Fruit fly (Drosophila melanogaster) whole organism, embryonic: ENCODE measurements around the gene Nf-YC.
A peak's percentile ranks its signal among the peaks of the same experiment; 100 is the strongest.

Experiments used
- Abd-B ChIP-seq: fragments of 200-800 bp; sonication (Bioruptor generic); optimal IDR thresholded peaks from 2 replicates; lab custom pipeline; 2018; ENCODE audit warnings: missing biosample characterization, mild to moderate bottlenecking, missing genetic modification characterization, moderate library complexity
- Aef1 ChIP-seq: fragments of 200-800 bp; sonication (Bioruptor generic); IDR thresholded peaks from 3 replicates; pipeline ENCODE4 v1.3.6; 2022; ENCODE audit warnings: missing biosample characterization, missing genetic modification characterization
- C15 ChIP-seq: fragments of 200-800 bp; sonication (Bioruptor generic); IDR thresholded peaks from 3 replicates; pipeline ENCODE4 v1.3.6; 2022; ENCODE audit warnings: missing biosample characterization, missing genetic modification characterization
- CG11247 ChIP-seq: fragments of 200-800 bp; sonication (Bioruptor generic); IDR thresholded peaks from 2 replicates; pipeline ENCODE4 v1.3.6; 2022; ENCODE audit warnings: missing biosample characterization, missing genetic modification characterization
- CG11456 ChIP-seq: fragments of 200-800 bp; sonication (Bioruptor generic); IDR thresholded peaks from 3 replicates; pipeline ENCODE4 v1.3.6; 2022; ENCODE audit warnings: missing biosample characterization, missing genetic modification characterization
- CG11723 ChIP-seq: fragments of 200-800 bp; sonication (Bioruptor generic); optimal IDR thresholded peaks from 2 replicates; lab custom pipeline; 2017; ENCODE audit warnings: missing biosample characterization, mild to moderate bottlenecking, missing genetic modification characterization
- CG13894 ChIP-seq: fragments of 200-800 bp; sonication (Bioruptor generic); optimal IDR thresholded peaks from 3 replicates; lab custom pipeline; 2018; ENCODE audit warnings: missing biosample characterization, mild to moderate bottlenecking, missing genetic modification characterization, moderate library complexity
- CG1602 ChIP-seq: fragments of 200-800 bp; sonication (Bioruptor generic); optimal IDR thresholded peaks from 3 replicates; lab custom pipeline; 2016; ENCODE audit warnings: missing biosample characterization, missing genetic modification characterization
- CG32772 ChIP-seq: fragments of 200-800 bp; sonication (Bioruptor generic); IDR thresholded peaks from 2 replicates; pipeline ENCODE4 v1.3.6; 2022; ENCODE audit warnings: missing biosample characterization, missing genetic modification characterization
- CG33213 ChIP-seq: fragments of 200-800 bp; sonication (Bioruptor generic); optimal IDR thresholded peaks from 3 replicates; lab custom pipeline; 2016; ENCODE audit warnings: missing biosample characterization, missing genetic modification characterization
- CG33557 ChIP-seq: fragments of 200-800 bp; sonication (Bioruptor generic); optimal IDR thresholded peaks from 2 replicates; lab custom pipeline; 2019; ENCODE audit warnings: missing biosample characterization, mild to moderate bottlenecking, missing genetic modification characterization, moderate library complexity
- CG4282 ChIP-seq: fragments of 200-800 bp; sonication (Bioruptor generic); optimal IDR thresholded peaks from 2 replicates; lab custom pipeline; 2016; ENCODE audit warnings: missing biosample characterization, missing genetic modification characterization
- CG4820 ChIP-seq: fragments of 200-800 bp; sonication (Bioruptor generic); optimal IDR thresholded peaks from 3 replicates; lab custom pipeline; 2016; ENCODE audit warnings: missing biosample characterization, missing genetic modification characterization
- CG8944 ChIP-seq: fragments of 200-800 bp; sonication (Bioruptor generic); optimal IDR thresholded peaks from 3 replicates; lab custom pipeline; 2016; ENCODE audit warnings: missing biosample characterization, missing genetic modification characterization
- CG9609 ChIP-seq: fragments of 200-800 bp; sonication (Bioruptor generic); optimal IDR thresholded peaks from 3 replicates; lab custom pipeline; 2016; ENCODE audit warnings: missing biosample characterization, missing genetic modification characterization
- CG9797 ChIP-seq: fragments of 200-800 bp; sonication (Bioruptor generic); optimal IDR thresholded peaks from 3 replicates; lab custom pipeline; 2018; ENCODE audit warnings: missing biosample characterization, mild to moderate bottlenecking, missing genetic modification characterization
- Drgx ChIP-seq: fragments of 200-800 bp; sonication (Bioruptor generic); IDR thresholded peaks from 2 replicates; pipeline ENCODE4 v1.3.6; 2022; ENCODE audit warnings: missing biosample characterization, missing genetic modification characterization
- HmgD ChIP-seq: fragments of 200-800 bp; sonication (Bioruptor generic); optimal IDR thresholded peaks from 3 replicates; lab custom pipeline; 2016; ENCODE audit warnings: missing biosample characterization, missing genetic modification characterization
- Hmr ChIP-seq: fragments of 200-800 bp; sonication (Bioruptor generic); optimal IDR thresholded peaks from 3 replicates; lab custom pipeline; 2017; ENCODE audit warnings: mild to moderate bottlenecking, missing biosample characterization, missing genetic modification reagents, missing genetic modification characterization
- Hmx ChIP-seq: fragments of 200-800 bp; sonication (Bioruptor generic); optimal IDR thresholded peaks from 2 replicates; lab custom pipeline; 2016; ENCODE audit warnings: missing biosample characterization, missing genetic modification characterization
- MESR4 ChIP-seq: fragments of 200-800 bp; sonication (Bioruptor generic); optimal IDR thresholded peaks from 2 replicates; lab custom pipeline; 2018; ENCODE audit warnings: missing biosample characterization, mild to moderate bottlenecking, missing genetic modification characterization, moderate library complexity
- Rx ChIP-seq: fragments of 200-800 bp; sonication (Bioruptor generic); IDR thresholded peaks from 2 replicates; pipeline ENCODE4 v1.3.6; 2022; ENCODE audit warnings: missing biosample characterization, missing genetic modification characterization
- Sry-δ ChIP-seq: fragments of 200-800 bp; sonication (Bioruptor generic); optimal IDR thresholded peaks from 2 replicates; lab custom pipeline; 2016; ENCODE audit warnings: missing biosample characterization, missing genetic modification characterization
- Ssrp ChIP-seq: fragments of 200-800 bp; sonication (Bioruptor generic); optimal IDR thresholded peaks from 2 replicates; lab custom pipeline; 2018; ENCODE audit warnings: missing biosample characterization, mild to moderate bottlenecking, missing genetic modification characterization, moderate library complexity
- Stat92E ChIP-seq, 3 experiments: fragments of >200 bp in 2 of 3; fragments of 200-800 bp in 1 of 3; sonication (Bioruptor generic) in 1 of 3; optimal IDR thresholded peaks; 2 replicates each; lab custom pipeline; 2017 to 2019; ENCODE audit warnings: missing biosample characterization in 3 of 3, missing genetic modification characterization in 3 of 3, mild to moderate bottlenecking in 1 of 3, moderate library complexity in 1 of 3
- Vsx1 ChIP-seq: fragments of 200-800 bp; sonication (Bioruptor generic); optimal IDR thresholded peaks from 2 replicates; lab custom pipeline; 2017; ENCODE audit warnings: missing biosample characterization, mild to moderate bottlenecking, missing genetic modification characterization, missing genetic modification reagents
- aop ChIP-seq: fragments of 200-800 bp; sonication (Bioruptor generic); IDR thresholded peaks from 2 replicates; pipeline ENCODE4 v1.3.6; 2022; ENCODE audit warnings: missing biosample characterization, missing genetic modification characterization
- ap ChIP-seq: fragments of 200-800 bp; sonication (Bioruptor generic); IDR thresholded peaks from 2 replicates; pipeline ENCODE4 v1.3.6; 2022; ENCODE audit warnings: missing biosample characterization, missing genetic modification characterization
- az2 ChIP-seq: fragments of 200-800 bp; sonication (Bioruptor generic); optimal IDR thresholded peaks from 3 replicates; lab custom pipeline; 2016; ENCODE audit warnings: missing biosample characterization, missing genetic modification characterization
- esg ChIP-seq: fragments of 200-800 bp; sonication (Bioruptor generic); conservative IDR thresholded peaks from 2 replicates; pipeline ENCODE4 v1.3.6; 2022; ENCODE audit warnings: missing biosample characterization, missing genetic modification characterization
- fd64A ChIP-seq: fragments of 200-800 bp; sonication (Bioruptor generic); optimal IDR thresholded peaks from 3 replicates; lab custom pipeline; 2018; ENCODE audit warnings: missing biosample characterization, mild to moderate bottlenecking, missing genetic modification characterization
- gcm ChIP-seq: fragments of 200-800 bp; sonication (Bioruptor generic); optimal IDR thresholded peaks from 2 replicates; lab custom pipeline; 2019; ENCODE audit warnings: missing biosample characterization, mild to moderate bottlenecking, missing genetic modification characterization, moderate library complexity
- gcm2 ChIP-seq: fragments of 200-800 bp; sonication (Bioruptor generic); optimal IDR thresholded peaks from 2 replicates; lab custom pipeline; 2016; ENCODE audit warnings: missing biosample characterization, missing genetic modification characterization
- gro ChIP-seq: fragments of 200-800 bp; sonication (Bioruptor generic); optimal IDR thresholded peaks from 2 replicates; lab custom pipeline; 2016; ENCODE audit warnings: missing biosample characterization, missing genetic modification characterization
- jigr1 ChIP-seq: fragments of 200-800 bp; sonication (Bioruptor generic); IDR thresholded peaks from 3 replicates; pipeline ENCODE4 v1.3.6; 2022; ENCODE audit warnings: missing biosample characterization, missing genetic modification characterization
- jumu ChIP-seq: fragments of 200-800 bp; sonication (Bioruptor generic); optimal IDR thresholded peaks from 3 replicates; lab custom pipeline; 2016; ENCODE audit warnings: missing biosample characterization, missing genetic modification characterization
- mam ChIP-seq: fragments of 200-800 bp; sonication (Bioruptor generic); optimal IDR thresholded peaks from 3 replicates; lab custom pipeline; 2016; ENCODE audit warnings: missing biosample characterization, missing genetic modification characterization
- mld ChIP-seq: fragments of 200-800 bp; sonication (Bioruptor generic); IDR thresholded peaks from 3 replicates; pipeline ENCODE4 v1.3.6; 2022; ENCODE audit warnings: missing biosample characterization, missing genetic modification characterization; ENCODE audit not compliant: partially characterized antibody
- nerfin-2 ChIP-seq: fragments of 200-800 bp; sonication (Bioruptor generic); IDR thresholded peaks from 2 replicates; pipeline ENCODE4 v1.3.6; 2022; ENCODE audit warnings: missing biosample characterization, missing genetic modification characterization; ENCODE audit not compliant: partially characterized antibody
- pho ChIP-seq: fragments of 200-800 bp; sonication (Bioruptor generic); optimal IDR thresholded peaks from 2 replicates; lab custom pipeline; 2016; ENCODE audit warnings: missing biosample characterization, missing genetic modification characterization
- row ChIP-seq: fragments of 200-800 bp; sonication (Bioruptor generic); IDR thresholded peaks from 3 replicates; pipeline ENCODE4 v1.3.6; 2022; ENCODE audit warnings: missing biosample characterization, missing genetic modification characterization
- run ChIP-seq: fragments of 200-800 bp; sonication (Bioruptor generic); optimal IDR thresholded peaks from 3 replicates; lab custom pipeline; 2018; ENCODE audit warnings: missing biosample characterization, mild to moderate bottlenecking, missing genetic modification characterization
- seq ChIP-seq: fragments of 200-800 bp; sonication (Bioruptor generic); IDR thresholded peaks from 2 replicates; pipeline ENCODE4 v1.3.6; 2022; ENCODE audit warnings: missing biosample characterization, missing genetic modification characterization
- slou ChIP-seq: fragments of 200-800 bp; sonication (Bioruptor generic); optimal IDR thresholded peaks from 3 replicates; lab custom pipeline; 2016; ENCODE audit warnings: missing biosample characterization, missing genetic modification characterization
- tin ChIP-seq: fragments of 200-800 bp; sonication (Bioruptor generic); optimal IDR thresholded peaks from 3 replicates; lab custom pipeline; 2016; ENCODE audit warnings: missing biosample characterization, missing genetic modification characterization
- tll ChIP-seq, 2 experiments: fragments of 200-800 bp in 1 of 2; fragments of >200 bp in 1 of 2; sonication (Bioruptor generic) in 1 of 2; optimal IDR thresholded peaks; 2 replicates each; lab custom pipeline; 2017 to 2019; ENCODE audit warnings: missing biosample characterization in 2 of 2, missing genetic modification characterization in 2 of 2, mild to moderate bottlenecking in 1 of 2, moderate library complexity in 1 of 2
- tna ChIP-seq: fragments of 200-800 bp; sonication (Bioruptor generic); IDR thresholded peaks from 2 replicates; pipeline ENCODE4 v1.3.6; 2022; ENCODE audit warnings: missing biosample characterization, missing genetic modification characterization; ENCODE audit not compliant: partially characterized antibody
- toy ChIP-seq: fragments of 200-800 bp; sonication (Bioruptor generic); IDR thresholded peaks from 2 replicates; pipeline ENCODE4 v1.3.6; 2022; ENCODE audit warnings: missing biosample characterization, missing genetic modification characterization
- wor ChIP-seq: fragments of 200-800 bp; sonication (Bioruptor generic); IDR thresholded peaks from 2 replicates; pipeline ENCODE4 v1.3.6; 2022; ENCODE audit warnings: missing biosample characterization, missing genetic modification characterization
- zen2 ChIP-seq: fragments of 200-800 bp; sonication (Bioruptor generic); IDR thresholded peaks from 3 replicates; pipeline ENCODE4 v1.3.6; 2022; ENCODE audit warnings: missing biosample characterization, missing genetic modification characterization; ENCODE audit not compliant: partially characterized antibody
- zfh2 ChIP-seq: fragments of 200-800 bp; sonication (Bioruptor generic); optimal IDR thresholded peaks from 2 replicates; lab custom pipeline; 2016; ENCODE audit warnings: missing biosample characterization, missing genetic modification characterization

The Nf-YC gene

DNA sequence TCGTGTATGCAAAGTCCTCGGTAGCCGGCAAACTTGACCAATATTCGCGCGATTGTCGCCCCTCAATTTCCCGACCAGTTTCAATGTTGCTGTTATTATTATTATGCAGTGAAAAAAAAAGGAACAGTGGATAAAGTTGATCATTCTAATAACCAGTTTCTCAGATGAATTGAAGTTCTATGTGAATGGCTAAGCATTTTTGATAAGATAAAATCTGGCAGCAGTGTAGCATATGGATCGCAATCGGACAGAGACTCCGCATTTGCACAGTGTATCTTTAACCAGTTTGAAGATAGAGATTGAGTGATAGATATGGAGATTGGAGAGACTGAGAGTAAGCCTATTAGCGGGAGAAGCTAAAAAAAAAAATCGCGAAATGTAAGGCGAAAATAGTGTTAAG lies 27.3 kb downstream of the Nf-YC start (continued):
- TF ChIP-seq zfh2 (peak; percentile 79), Vsx1 (peak; percentile 14), CG4282 (GFP tag; lab: Kevin White, UChicago) (peak; percentile 68), mld (GFP tag; lab: Robert Waterston, UW) (no peak), CG4820 (GFP tag; lab: Kevin White, UChicago) (peak; percentile 46), esg (GFP tag; lab: Robert Waterston, UW) (peak; percentile 67), tll (GFP tag; optimal IDR thresholded peaks at IDR 0.05; lab: Kevin White, UChicago) (no peak), fd64A (GFP tag; lab: Kevin White, UChicago) (no peak), CG11247 (GFP tag; lab: Robert Waterston, UW) (peak; percentile 56), CG9609 (GFP tag; lab: Kevin White, UChicago) (peak; percentile 70), gcm2 (no peak), CG11723 (GFP tag; lab: Kevin White, UChicago) (peak; percentile 6), jumu (GFP tag; lab: Kevin White, UChicago) (peak; percentile 52), Ssrp (tag; lab: Kevin White, UChicago) (peak; percentile 58), Hmr (peak; percentile 71), CG13894 (tag; lab: Kevin White, UChicago) (peak; percentile 47), CG8944 (GFP tag; lab: Kevin White, UChicago) (peak; percentile 69), run (tag; lab: Kevin White, UChicago) (no peak), Aef1 (GFP tag; lab: Robert Waterston, UW) (peak; percentile 74), C15 (peak; percentile 38; the same call in 1 of the 3 replicates), mam (peak; percentile 75), Rx (GFP tag; lab: Robert Waterston, UW) (peak; percentile 72), CG33557 (GFP tag; lab: Kevin White, UChicago) (no peak), MESR4 (GFP tag; lab: Kevin White, UChicago) (no peak), Drgx (GFP tag; lab: Robert Waterston, UW) (peak; percentile 90), Stat92E (GFP tag; optimal IDR thresholded peaks at IDR 0.05; lab: Kevin White, UChicago) (no peak), jigr1 (peak; percentile 60; the same call in 2 of the 3 replicates), ap (GFP tag; lab: Robert Waterston, UW) (peak; percentile 67), gro (GFP tag; lab: Kevin White, UChicago) (peak; percentile 84), zen2 (GFP tag; lab: Robert Waterston, UW) (no peak), Hmx (no peak), nerfin-2 (no peak), HmgD (peak; percentile 52), tna (no peak), az2 (peak; percentile 57), wor (GFP tag; lab: Robert Waterston, UW) (peak; percentile 58), pho (GFP tag; lab: Kevin White, UChicago) (peak; percentile 75), slou (GFP tag; lab: Kevin White, UChicago) (peak; percentile 22), CG1602 (peak; percentile 25), CG32772 (peak; percentile 59), CG9797 (GFP tag; lab: Kevin White, UChicago) (no peak), aop (peak; percentile 49; the same call in 1 of the 2 replicates), gcm (peak; percentile 32), Sry-δ (GFP tag; lab: Kevin White, UChicago) (peak; percentile 36), CG11456 (GFP tag; lab: Robert Waterston, UW) (peak; percentile 86), tin (peak; percentile 73), row (GFP tag; lab: Robert Waterston, UW) (peak; percentile 68), toy (peak; percentile 65), seq (peak; percentile 68), Abd-B (GFP tag; lab: Kevin White, UChicago) (peak; percentile 58), CG33213 (GFP tag; lab: Kevin White, UChicago) (peak; percentile 37)
